Worm (Caenorhabditis elegans) whole organism, L3 larva: ENCODE data around the gene srxa-16.

Experiments used
- R02D3.7 ChIP-seq: fragments of 150-350 bp; optimal IDR thresholded peaks from 2 replicates; lab custom pipeline; 2014; ENCODE audit warnings: missing biosample characterization, missing genetic modification characterization
- ZK546.5 ChIP-seq: sonication (generic microtip); optimal IDR thresholded peaks from 2 replicates; lab custom pipeline; 2017; ENCODE audit warnings: missing biosample characterization, missing genetic modification characterization
- aly-2 ChIP-seq: fragments of 150-350 bp; optimal IDR thresholded peaks from 2 replicates; lab custom pipeline; 2014; ENCODE audit warnings: missing biosample characterization, missing genetic modification characterization
- ama-1 ChIP-seq: fragments of 150-350 bp; optimal IDR thresholded peaks from 2 replicates; lab custom pipeline; 2018
- ceh-82 ChIP-seq: fragments of 150-350 bp; optimal IDR thresholded peaks from 2 replicates; lab custom pipeline; 2014; ENCODE audit warnings: missing biosample characterization, missing genetic modification characterization
- ceh-9 ChIP-seq: sonication (generic microtip); optimal IDR thresholded peaks from 2 replicates; lab custom pipeline; 2018; ENCODE audit warnings: missing biosample characterization, missing genetic modification characterization
- daf-12 ChIP-seq: fragments of 150-350 bp; optimal IDR thresholded peaks from 2 replicates; lab custom pipeline; 2014; ENCODE audit warnings: missing biosample characterization, missing genetic modification reagents, missing genetic modification characterization
- egl-27 ChIP-seq: sonication (generic microtip); optimal IDR thresholded peaks from 4 replicates; lab custom pipeline; 2017; ENCODE audit warnings: missing biosample characterization, missing genetic modification reagents, missing genetic modification characterization
- egl-5 ChIP-seq: fragments of 150-350 bp; optimal IDR thresholded peaks from 2 replicates; lab custom pipeline; 2017; ENCODE audit warnings: missing biosample characterization, missing genetic modification reagents, missing genetic modification characterization, inconsistent platforms
- elt-1 ChIP-seq: fragments of 150-350 bp; optimal IDR thresholded peaks from 2 replicates; lab custom pipeline; 2014; ENCODE audit warnings: missing biosample characterization, missing genetic modification characterization
- elt-2 ChIP-seq: sonication (generic microtip); optimal IDR thresholded peaks from 2 replicates; lab custom pipeline; 2016; ENCODE audit warnings: missing genetic modification reagents, mild to moderate bottlenecking, missing genetic modification characterization, missing compliant biosample characterization
- elt-3 ChIP-seq, 3 experiments: fragments of 150-350 bp in 1 of 3; sonication (generic microtip) in 2 of 3; optimal IDR thresholded peaks; 2 replicates in 2 of 3; 4 replicates in 1 of 3; lab custom pipeline; 2014 to 2017; ENCODE audit warnings: missing biosample characterization in 3 of 3, missing genetic modification characterization in 3 of 3
- eor-1 ChIP-seq, 2 experiments: fragments of 150-350 bp; optimal IDR thresholded peaks; 2 replicates each; lab custom pipeline; 2014 to 2018; ENCODE audit warnings: missing biosample characterization in 2 of 2, missing genetic modification characterization in 2 of 2
- fkh-2 ChIP-seq: fragments of 150-350 bp; optimal IDR thresholded peaks from 2 replicates; lab custom pipeline; 2014; ENCODE audit warnings: missing biosample characterization, missing genetic modification reagents, missing genetic modification characterization
- fos-1 ChIP-seq: fragments of 150-350 bp; optimal IDR thresholded peaks from 2 replicates; lab custom pipeline; 2014; ENCODE audit warnings: missing biosample characterization, missing genetic modification characterization
- hmg-11 ChIP-seq: sonication (generic microtip); optimal IDR thresholded peaks from 2 replicates; lab custom pipeline; 2016; ENCODE audit warnings: missing genetic modification characterization, missing compliant biosample characterization
- jun-1 ChIP-seq: fragments of 150-350 bp; optimal IDR thresholded peaks from 2 replicates; lab custom pipeline; 2014; ENCODE audit warnings: missing biosample characterization, missing genetic modification reagents, missing genetic modification characterization
- lin-15B ChIP-seq: fragments of 150-350 bp; optimal IDR thresholded peaks from 2 replicates; lab custom pipeline; 2014; ENCODE audit warnings: missing biosample characterization, missing genetic modification characterization
- lin-39 ChIP-seq: fragments of 150-350 bp; optimal IDR thresholded peaks from 2 replicates; lab custom pipeline; 2018; ENCODE audit warnings: missing biosample characterization, missing genetic modification reagents, missing genetic modification characterization
- lsy-12 ChIP-seq: sonication (generic microtip); optimal IDR thresholded peaks from 2 replicates; lab custom pipeline; 2016; ENCODE audit warnings: mild to moderate bottlenecking, missing genetic modification characterization, missing compliant biosample characterization
- mml-1 ChIP-seq: fragments of 150-350 bp; sonication (generic microtip); optimal IDR thresholded peaks from 3 replicates; lab custom pipeline; 2014; ENCODE audit warnings: missing biosample characterization, missing genetic modification characterization
- nfya-1 ChIP-seq: sonication (generic microtip); optimal IDR thresholded peaks from 2 replicates; lab custom pipeline; 2017; ENCODE audit warnings: missing genetic modification characterization, mild to moderate bottlenecking, missing compliant biosample characterization, antibody characterized with exemption, moderate library complexity; ENCODE audit not compliant: insufficient read depth
- nhr-12 ChIP-seq: fragments of 150-350 bp; optimal IDR thresholded peaks from 2 replicates; lab custom pipeline; 2014; ENCODE audit warnings: missing biosample characterization, missing genetic modification characterization
- nhr-23 ChIP-seq: fragments of 150-350 bp; optimal IDR thresholded peaks from 2 replicates; lab custom pipeline; 2014; ENCODE audit warnings: missing biosample characterization, missing genetic modification reagents, missing genetic modification characterization
- nhr-237 ChIP-seq: fragments of 150-350 bp; optimal IDR thresholded peaks from 2 replicates; lab custom pipeline; 2014; ENCODE audit warnings: missing biosample characterization, missing genetic modification characterization
- nhr-25 ChIP-seq: sonication (generic microtip); optimal IDR thresholded peaks from 2 replicates; lab custom pipeline; 2017; ENCODE audit warnings: missing biosample characterization, missing genetic modification characterization
- nhr-28 ChIP-seq: fragments of 150-350 bp; optimal IDR thresholded peaks from 2 replicates; lab custom pipeline; 2014; ENCODE audit warnings: missing biosample characterization, missing genetic modification characterization
- nhr-43 ChIP-seq: sonication (generic microtip); optimal IDR thresholded peaks from 2 replicates; lab custom pipeline; 2016; ENCODE audit warnings: mild to moderate bottlenecking, missing genetic modification characterization, missing compliant biosample characterization; ENCODE audit not compliant: poor library complexity, severe bottlenecking
- nhr-67 ChIP-seq: fragments of 150-350 bp; optimal IDR thresholded peaks from 2 replicates; lab custom pipeline; 2014; ENCODE audit warnings: missing biosample characterization, missing genetic modification characterization
- nhr-77 ChIP-seq: fragments of 150-350 bp; optimal IDR thresholded peaks from 2 replicates; lab custom pipeline; 2014; ENCODE audit warnings: missing biosample characterization, missing genetic modification characterization
- pha-4 ChIP-seq: fragments of 150-350 bp; optimal IDR thresholded peaks from 2 replicates; lab custom pipeline; 2014; ENCODE audit warnings: missing biosample characterization, missing genetic modification reagents, missing genetic modification characterization
- pqm-1 ChIP-seq: fragments of 150-350 bp; optimal IDR thresholded peaks from 2 replicates; lab custom pipeline; 2017; ENCODE audit warnings: missing biosample characterization, missing genetic modification characterization, inconsistent platforms
- sea-2 ChIP-seq: fragments of 150-350 bp; sonication (generic microtip); optimal IDR thresholded peaks from 4 replicates; lab custom pipeline; 2014; ENCODE audit warnings: missing biosample characterization, missing genetic modification reagents, missing genetic modification characterization
- unc-39 ChIP-seq: sonication (generic microtip); optimal IDR thresholded peaks from 4 replicates; lab custom pipeline; 2017; ENCODE audit warnings: missing biosample characterization, missing genetic modification characterization
- ztf-4 ChIP-seq: fragments of 150-350 bp; optimal IDR thresholded peaks from 2 replicates; lab custom pipeline; 2014; ENCODE audit warnings: missing biosample characterization, missing genetic modification characterization

srxa-16 gene

DNA sequence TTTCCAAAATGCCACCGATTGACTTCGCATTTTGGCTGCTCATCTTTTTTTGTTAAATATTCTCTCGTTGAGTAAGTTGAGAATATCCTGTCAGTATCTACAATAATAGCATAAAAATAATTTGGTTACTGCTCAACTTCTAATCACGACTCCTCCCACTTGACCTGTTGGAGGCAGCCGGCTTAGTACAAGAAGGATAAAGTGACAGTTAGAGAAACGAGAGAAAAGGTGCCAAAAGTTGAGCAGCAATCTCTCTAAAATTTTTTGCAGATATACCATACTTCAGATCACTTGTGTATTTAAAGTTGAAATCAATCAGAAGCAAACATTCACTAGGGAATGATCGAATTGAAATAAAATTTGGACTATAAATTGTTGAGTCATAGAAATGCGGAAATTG lies 10.6 kb upstream of the srxa-16 start, which contains the start of gene nhr-111:
TSS of gene nhr-111 (minus strand) at position 101 of the 400 bp plus-strand sequence.
- TF ChIP-seq nhr-25 (tag; lab: Kevin White, UChicago) (no peak), daf-12 (tag; lab: Kevin White, UChicago) (no peak), lsy-12 (tag; lab: Kevin White, UChicago) (no peak), lin-39 (no peak), nhr-237 (tag; lab: Kevin White, UChicago) (no peak), egl-27 (tag; lab: Kevin White, UChicago) (no peak), egl-5 (no peak)
- TF ChIP-seq, all 47 proteins: peak for 0

DNA sequence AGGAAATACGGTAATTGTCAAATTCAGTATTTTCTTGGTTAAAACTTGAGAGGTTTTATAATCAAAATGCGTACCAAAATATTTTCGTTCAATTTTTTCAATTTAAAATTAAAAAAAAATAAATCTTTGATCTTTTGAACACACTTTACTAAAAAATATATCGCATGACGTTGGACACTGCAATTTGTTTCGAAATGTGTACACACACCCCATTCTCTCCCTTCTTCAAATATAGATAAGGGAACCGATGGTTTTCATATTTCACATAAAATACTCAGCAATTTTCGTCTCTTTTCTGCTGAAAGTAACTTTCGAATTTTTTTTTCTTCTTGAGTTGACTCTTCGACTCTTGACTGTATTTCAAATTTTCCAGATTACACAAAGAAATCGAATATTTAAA lies 7.3 kb upstream of the srxa-16 start:
- TF ChIP-seq pha-4 (tag; lab: Kevin White, UChicago) (peak; percentile 56), nhr-25 (tag; lab: Kevin White, UChicago) (no peak), ceh-82 (tag; lab: Kevin White, UChicago) (no peak), pqm-1 (tag; lab: Kevin White, UChicago) (peak; percentile 1)

DNA sequence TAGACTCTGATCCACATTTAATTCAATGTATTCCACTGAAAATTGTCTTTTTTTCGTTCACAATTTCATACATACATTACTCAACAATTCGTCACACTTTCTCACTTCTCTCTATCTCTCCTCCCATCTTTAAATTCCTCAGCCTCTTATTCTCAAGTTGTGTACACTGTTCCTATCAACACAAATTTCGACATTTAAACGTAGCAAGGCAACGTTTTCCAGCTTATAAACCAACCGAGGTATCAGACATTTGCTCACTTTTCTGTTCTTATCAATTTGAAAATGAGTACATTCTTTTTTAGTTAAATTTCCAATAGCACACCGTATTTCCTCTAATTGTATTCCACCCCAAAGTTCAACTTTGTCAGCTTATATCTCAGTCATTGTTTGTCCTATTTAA lies 6.8 kb upstream of the srxa-16 start, which contains the start of gene skr-3:
TSS of gene skr-3 (plus strand) at position 163 of the 400 bp plus-strand sequence.
- TF ChIP-seq nhr-43 (tag; lab: Kevin White, UChicago): no peak
- peak; percentile 67 for TF ChIP-seq elt-2 (tag; lab: Kevin White, UChicago)
- peak; percentile 57 for TF ChIP-seq pha-4 (tag; lab: Kevin White, UChicago)

DNA sequence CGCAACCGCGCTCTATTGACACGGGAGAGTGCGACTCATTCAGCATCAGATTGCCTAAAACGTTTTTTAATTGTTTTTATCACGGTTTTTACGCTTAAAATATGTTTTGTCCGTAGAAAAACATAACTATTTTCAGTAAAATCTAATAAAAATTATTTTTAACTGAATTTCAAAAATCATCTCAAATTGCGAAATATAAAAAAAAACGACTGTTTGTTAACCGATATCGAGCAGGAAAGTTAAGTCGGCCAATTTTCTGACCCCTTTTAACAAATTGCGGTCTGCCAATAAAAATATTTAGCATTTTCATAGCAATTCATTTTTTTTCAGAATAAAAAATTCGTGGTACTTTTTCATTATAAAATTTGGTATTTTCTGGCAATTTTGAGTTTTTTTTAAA lies 6.4 kb upstream of the srxa-16 start:
- TF ChIP-seq ama-1 (lab: Kevin White, UChicago) (no peak), egl-27 (tag; lab: Kevin White, UChicago) (no peak), elt-3 (tag; optimal IDR thresholded peaks at IDR 0.05; lab: Kevin White, UChicago) (no peak), ztf-4 (no peak), nhr-23 (tag; lab: Kevin White, UChicago) (no peak), egl-5 (no peak), nhr-12 (tag; lab: Kevin White, UChicago) (no peak), mml-1 (tag; lab: Kevin White, UChicago) (no peak), unc-39 (tag; lab: Kevin White, UChicago) (no peak), nhr-25 (tag; lab: Kevin White, UChicago) (no peak), elt-1 (tag; lab: Kevin White, UChicago) (no peak), ceh-9 (no peak), nhr-43 (tag; lab: Kevin White, UChicago) (no peak), R02D3.7 (tag; lab: Kevin White, UChicago) (no peak), nfya-1 (tag; lab: Kevin White, UChicago) (no peak), daf-12 (tag; lab: Kevin White, UChicago) (no peak), eor-1 (tag; optimal IDR thresholded peaks at IDR 0.05; lab: Kevin White, UChicago) (no peak), lin-39 (no peak), aly-2 (tag; lab: Kevin White, UChicago) (no peak), lin-15B (no peak)

DNA sequence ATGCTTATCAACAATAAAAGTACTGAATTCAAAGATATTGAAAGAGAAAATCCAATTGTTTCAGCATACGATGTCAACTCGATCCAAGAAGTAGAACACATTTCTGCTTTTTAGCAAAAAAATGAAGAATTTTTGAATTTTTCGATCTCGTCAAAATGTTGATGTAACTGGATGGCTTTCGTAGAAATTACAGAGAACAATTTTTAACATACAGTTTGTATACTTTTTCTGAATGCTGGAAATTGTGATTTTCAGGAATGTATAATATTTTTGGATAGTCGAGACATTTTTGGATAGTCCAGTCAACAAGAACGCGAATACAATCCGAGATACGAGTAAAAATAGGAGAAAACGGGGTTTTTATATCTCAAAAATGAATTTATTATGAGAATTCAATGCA lies 4.5 kb upstream of the srxa-16 start, which contains the start of gene str-103:
TSS of gene str-103 (minus strand) at position 101 of the 400 bp plus-strand sequence.
- TF ChIP-seq sea-2 (GFP tag; lab: Kevin White, UChicago) (no peak), elt-2 (tag; lab: Kevin White, UChicago) (no peak), lsy-12 (tag; lab: Kevin White, UChicago) (no peak), ceh-9 (no peak), fkh-2 (tag; lab: Kevin White, UChicago) (no peak), fos-1 (no peak), egl-27 (tag; lab: Kevin White, UChicago) (no peak), aly-2 (tag; lab: Kevin White, UChicago) (no peak)

DNA sequence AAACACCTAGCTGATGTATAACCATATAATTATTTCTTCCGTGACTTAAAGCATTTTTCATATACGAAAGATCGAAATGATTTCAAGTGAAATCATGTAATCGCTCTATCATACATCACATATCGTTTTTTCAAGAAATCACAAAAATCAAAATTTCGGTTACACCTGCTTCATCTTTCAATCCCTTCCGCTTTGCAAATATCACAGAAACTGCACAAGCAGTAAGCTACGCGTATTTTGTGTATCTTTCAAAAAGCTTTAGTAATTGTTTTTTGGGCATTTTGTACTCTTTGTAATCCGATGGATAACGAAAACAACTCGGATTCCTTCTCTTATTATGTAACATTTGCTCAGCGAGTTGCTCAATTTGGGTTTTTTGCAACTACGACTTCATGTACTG lies 1.2 kb upstream of the srxa-16 start, which contains the start of gene str-25:
TSS of gene str-25 (plus strand) at position 301 of the 400 bp plus-strand sequence.
- TF ChIP-seq ZK546.5 (tag; lab: Kevin White, UChicago) (no peak), hmg-11 (no peak), elt-2 (tag; lab: Kevin White, UChicago) (no peak), nhr-28 (tag; lab: Kevin White, UChicago) (no peak), nhr-67 (tag; lab: Kevin White, UChicago) (no peak), eor-1 (tag; optimal IDR thresholded peaks at IDR 0.05; lab: Kevin White, UChicago) (no peak), nhr-12 (tag; lab: Kevin White, UChicago) (no peak), elt-3 (tag; optimal IDR thresholded peaks at IDR 0.05; lab: Kevin White, UChicago) (no peak), elt-1 (tag; lab: Kevin White, UChicago) (no peak), daf-12 (tag; lab: Kevin White, UChicago) (no peak), lin-39 (no peak), ceh-82 (tag; lab: Kevin White, UChicago) (no peak), ztf-4 (no peak), nhr-43 (tag; lab: Kevin White, UChicago) (no peak), nhr-77 (no peak), jun-1 (tag; lab: Kevin White, UChicago) (no peak), ceh-9 (no peak)
